Worm (Caenorhabditis elegans) whole organism, midembryonic: Measurements from ENCODE around the gene acr-5.

Experiments used
- T22C8.4 ChIP-seq: fragments of 200-800 bp; sonication (Bioruptor generic); IDR thresholded peaks from 2 replicates; pipeline ENCODE4 v1.3.6; 2022; ENCODE audit warnings: missing genetic modification characterization, missing compliant biosample characterization
- cog-1 ChIP-seq: sonication (generic microtip); optimal IDR thresholded peaks from 2 replicates; lab custom pipeline; 2016; ENCODE audit warnings: missing genetic modification characterization, missing compliant biosample characterization
- flt-1 ChIP-seq: fragments of 200-800 bp; sonication (Bioruptor generic); IDR thresholded peaks from 2 replicates; pipeline ENCODE4 v1.3.6; 2022; ENCODE audit warnings: missing genetic modification characterization, missing compliant biosample characterization
- med-1 ChIP-seq: sonication (generic microtip); optimal IDR thresholded peaks from 2 replicates; lab custom pipeline; 2017; ENCODE audit warnings: missing genetic modification characterization, mild to moderate bottlenecking, missing compliant biosample characterization, antibody characterized with exemption, missing genetic modification reagents; ENCODE audit not compliant: insufficient read depth
- ref-1 ChIP-seq: fragments of 200-800 bp; sonication (Bioruptor generic); conservative IDR thresholded peaks from 2 replicates; pipeline ENCODE4 v1.3.6; 2022; ENCODE audit warnings: missing genetic modification reagents, missing genetic modification characterization, missing compliant biosample characterization
- ztf-23 ChIP-seq: fragments of 200-800 bp; sonication (Bioruptor generic); IDR thresholded peaks from 2 replicates; pipeline ENCODE4 v1.3.6; 2022; ENCODE audit warnings: missing genetic modification reagents, missing genetic modification characterization, missing compliant biosample characterization
- ztf-29 ChIP-seq: fragments of 200-800 bp; sonication (Bioruptor generic); IDR thresholded peaks from 2 replicates; pipeline ENCODE4 v1.3.6; 2022; ENCODE audit warnings: missing genetic modification reagents, missing genetic modification characterization, missing compliant biosample characterization

DNA sequence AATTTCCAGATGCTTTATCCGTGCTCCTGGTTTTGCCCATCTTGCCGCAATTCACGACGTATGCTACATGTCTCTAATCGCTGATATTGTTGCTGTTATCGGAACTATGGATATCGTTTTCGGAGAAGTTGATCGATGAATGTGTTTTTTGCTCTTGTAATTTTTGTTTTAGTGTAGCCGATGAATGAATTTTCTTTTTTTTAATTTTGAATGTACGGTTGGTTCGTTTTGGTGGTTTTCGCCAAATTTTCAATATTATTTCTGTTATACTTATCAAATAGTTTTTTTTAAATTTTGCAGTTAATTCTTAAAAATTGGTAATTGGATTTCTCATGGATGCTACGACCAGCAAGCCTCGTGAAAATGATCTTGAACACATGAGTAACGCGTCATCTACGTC lies 47.6 kb downstream of the acr-5 start, which contains the start of gene T26A5.2:
- TF ChIP-seq ztf-23 (GFP tag; lab: Robert Waterston, UW) (no peak), med-1 (GFP tag; lab: Kevin White, UChicago) (no peak), flt-1 (GFP tag; lab: Robert Waterston, UW) (no peak), cog-1 (tag; lab: Kevin White, UChicago) (no peak), ztf-29 (no peak), ref-1 (no peak), T22C8.4 (GFP tag; lab: Robert Waterston, UW) (no peak)
